Fruit fly (Drosophila melanogaster): ENCODE results near the gene CG33986.

The CG33986 gene

dm6 chr3L:15493886-15494598 is 31.0 kb downstream of the CG33986 start:
- TF ChIP-seq CG5204 (GFP tag; optimal IDR thresholded peaks at IDR 0.05) (no peak), bab1 (GFP tag; optimal IDR thresholded peaks at IDR 0.05) (no peak), pad (GFP tag; optimal IDR thresholded peaks at IDR 0.05) (no peak), CG7045 (GFP tag; optimal IDR thresholded peaks at IDR 0.05) (no peak), toe (GFP tag; optimal IDR thresholded peaks at IDR 0.05) (no peak), cic (GFP tag; optimal IDR thresholded peaks at IDR 0.05) (peak; percentile 77), CG12768 (GFP tag; optimal IDR thresholded peaks at IDR 0.05) (no peak), CG33017 (tag; optimal IDR thresholded peaks at IDR 0.05) (no peak), Hr96 (GFP tag; optimal IDR thresholded peaks at IDR 0.05) (no peak), Clk (GFP tag; optimal IDR thresholded peaks at IDR 0.05) (no peak), tj (GFP tag; optimal IDR thresholded peaks at IDR 0.05) (no peak), Crg-1 (GFP tag; optimal IDR thresholded peaks at IDR 0.05) (no peak), CG11617 (GFP tag; optimal IDR thresholded peaks at IDR 0.05) (no peak), CG7101 (tag; optimal IDR thresholded peaks at IDR 0.05) (no peak), CG14711 (tag; optimal IDR thresholded peaks at IDR 0.05) (no peak), kay (GFP tag; ENCODE audit: borderline replicate concordance) (peak; percentile 89), CG1620 (GFP tag; optimal IDR thresholded peaks at IDR 0.05) (no peak), Mnt (GFP tag; optimal IDR thresholded peaks at IDR 0.05) (peak; percentile 83), cnc (optimal IDR thresholded peaks at IDR 0.05) (no peak), ovo (GFP tag; optimal IDR thresholded peaks at IDR 0.05) (no peak)

- TF ChIP-seq Mnt (GFP tag; optimal IDR thresholded peaks at IDR 0.05) (no peak), Hr96 (GFP tag; optimal IDR thresholded peaks at IDR 0.05) (no peak), pad (GFP tag; optimal IDR thresholded peaks at IDR 0.05) (no peak)
These were observed 39.8 kb downstream of the CG33986 start, which contains the start of gene Ran-like for dm6 chr3L:15485302-15485701. TSS of gene Ran-like (minus strand) at chr3L:15485402.

All from whole organism, adult.